Fruit fly (Drosophila melanogaster) whole organism, embryonic: ENCODE measurements around the gene Nepl9.

Experiments
- Aef1 ChIP-seq: fragments of 200-800 bp; sonication (Bioruptor generic); IDR thresholded peaks from 3 replicates; pipeline ENCODE4 v1.3.6; 2022; ENCODE audit warnings: missing biosample characterization, missing genetic modification characterization
- Asciz ChIP-seq: fragments of 200-800 bp; sonication (Bioruptor generic); optimal IDR thresholded peaks from 2 replicates; lab custom pipeline; 2017; ENCODE audit warnings: missing biosample characterization, mild to moderate bottlenecking, missing genetic modification characterization, missing genetic modification reagents
- CG10462 ChIP-seq: fragments of 200-800 bp; sonication (Bioruptor generic); optimal IDR thresholded peaks from 2 replicates; lab custom pipeline; 2016; ENCODE audit warnings: missing biosample characterization, missing genetic modification characterization
- CG12236 ChIP-seq: fragments of 200-800 bp; sonication (Bioruptor generic); optimal IDR thresholded peaks from 2 replicates; lab custom pipeline; 2016; ENCODE audit warnings: missing biosample characterization, missing genetic modification characterization
- CG13287 ChIP-seq: fragments of 200-800 bp; sonication (Bioruptor generic); IDR thresholded peaks from 2 replicates; pipeline ENCODE4 v1.3.6; 2022; ENCODE audit warnings: missing biosample characterization, missing genetic modification characterization; ENCODE audit not compliant: partially characterized antibody
- CG13624 ChIP-seq: fragments of 200-800 bp; sonication (Bioruptor generic); optimal IDR thresholded peaks from 2 replicates; lab custom pipeline; 2016; ENCODE audit warnings: missing biosample characterization, missing genetic modification characterization
- CG2678 ChIP-seq: fragments of 200-800 bp; sonication (Bioruptor generic); optimal IDR thresholded peaks from 3 replicates; lab custom pipeline; 2019; ENCODE audit warnings: missing biosample characterization, mild to moderate bottlenecking, missing genetic modification characterization, moderate library complexity
- CG2889 ChIP-seq: fragments of 200-800 bp; sonication (Bioruptor generic); IDR thresholded peaks from 3 replicates; pipeline ENCODE4 v1.3.6; 2022; ENCODE audit warnings: missing biosample characterization, missing genetic modification characterization
- CG31365 ChIP-seq: fragments of 200-800 bp; sonication (Bioruptor generic); optimal IDR thresholded peaks from 2 replicates; lab custom pipeline; 2018; ENCODE audit warnings: missing biosample characterization, mild to moderate bottlenecking, missing genetic modification characterization
- CG34376 ChIP-seq: fragments of 200-800 bp; sonication (Bioruptor generic); optimal IDR thresholded peaks from 2 replicates; lab custom pipeline; 2018; ENCODE audit warnings: missing biosample characterization, mild to moderate bottlenecking, missing genetic modification characterization
- CG43689 ChIP-seq: fragments of 200-800 bp; sonication (Bioruptor generic); IDR thresholded peaks from 2 replicates; pipeline ENCODE4 v1.3.6; 2022; ENCODE audit warnings: missing biosample characterization, missing genetic modification characterization
- CG4404 ChIP-seq: fragments of 200-800 bp; sonication (Bioruptor generic); IDR thresholded peaks from 2 replicates; pipeline ENCODE4 v1.3.6; 2022; ENCODE audit warnings: missing biosample characterization, missing genetic modification characterization
- CG6654 ChIP-seq: fragments of 200-800 bp; sonication (Bioruptor generic); optimal IDR thresholded peaks from 2 replicates; lab custom pipeline; 2017; ENCODE audit warnings: missing biosample characterization, mild to moderate bottlenecking, missing genetic modification characterization
- CG6854 ChIP-seq: fragments of 200-800 bp; sonication (Bioruptor generic); optimal IDR thresholded peaks from 3 replicates; lab custom pipeline; 2017; ENCODE audit warnings: missing biosample characterization, mild to moderate bottlenecking, missing genetic modification characterization
- CG7745 ChIP-seq: fragments of 200-800 bp; sonication (Bioruptor generic); optimal IDR thresholded peaks from 2 replicates; lab custom pipeline; 2018; ENCODE audit warnings: missing biosample characterization, mild to moderate bottlenecking, missing genetic modification characterization, moderate library complexity
- CG9817 ChIP-seq: fragments of 200-800 bp; sonication (Bioruptor generic); optimal IDR thresholded peaks from 2 replicates; lab custom pipeline; 2018; ENCODE audit warnings: missing biosample characterization, mild to moderate bottlenecking, missing genetic modification characterization, moderate library complexity
- CG9932 ChIP-seq: fragments of 200-800 bp; sonication (Bioruptor generic); IDR thresholded peaks from 2 replicates; pipeline ENCODE4 v1.3.6; 2022; ENCODE audit warnings: missing biosample characterization, missing genetic modification characterization
- CHES-1-like ChIP-seq: fragments of 200-800 bp; sonication (Bioruptor generic); optimal IDR thresholded peaks from 2 replicates; lab custom pipeline; 2016; ENCODE audit warnings: missing biosample characterization, missing genetic modification characterization
- CTCF ChIP-seq: fragments of 200-800 bp; sonication (Bioruptor generic); optimal IDR thresholded peaks from 2 replicates; lab custom pipeline; 2017; ENCODE audit warnings: missing biosample characterization, mild to moderate bottlenecking, missing genetic modification characterization, moderate library complexity
- CoRest ChIP-seq: fragments of 200-800 bp; sonication (Bioruptor generic); optimal IDR thresholded peaks from 3 replicates; lab custom pipeline; 2018; ENCODE audit warnings: missing biosample characterization, mild to moderate bottlenecking, missing genetic modification characterization, moderate library complexity
- Doc3 ChIP-seq: fragments of 200-800 bp; sonication (Bioruptor generic); IDR thresholded peaks from 3 replicates; pipeline ENCODE4 v1.3.6; 2022; ENCODE audit warnings: missing biosample characterization, missing genetic modification characterization; ENCODE audit not compliant: partially characterized antibody
- Elba2 ChIP-seq: fragments of 200-800 bp; sonication (Bioruptor generic); optimal IDR thresholded peaks from 3 replicates; lab custom pipeline; 2016; ENCODE audit warnings: missing biosample characterization, missing genetic modification characterization
- Gsc ChIP-seq: fragments of 200-800 bp; sonication (Bioruptor generic); IDR thresholded peaks from 2 replicates; pipeline ENCODE4 v1.3.6; 2022; ENCODE audit warnings: missing biosample characterization, missing genetic modification characterization
- Hr39 ChIP-seq: fragments of >200 bp; optimal IDR thresholded peaks from 2 replicates; lab custom pipeline; 2017
- Lpt ChIP-seq: fragments of >200 bp; optimal IDR thresholded peaks from 2 replicates; lab custom pipeline; 2018; ENCODE audit warnings: missing biosample characterization, missing genetic modification characterization
- Max ChIP-seq: fragments of 200-800 bp; sonication (Bioruptor generic); optimal IDR thresholded peaks from 2 replicates; lab custom pipeline; 2016; ENCODE audit warnings: missing biosample characterization, mild to moderate bottlenecking, missing genetic modification characterization
- Mes4 ChIP-seq: fragments of 200-800 bp; sonication (Bioruptor generic); optimal IDR thresholded peaks from 2 replicates; lab custom pipeline; 2016; ENCODE audit warnings: missing biosample characterization, missing genetic modification characterization
- NC2α ChIP-seq: fragments of 200-800 bp; sonication (Bioruptor generic); optimal IDR thresholded peaks from 2 replicates; lab custom pipeline; 2016; ENCODE audit warnings: missing biosample characterization, missing genetic modification characterization
- Nf-YB ChIP-seq: fragments of 200-800 bp; sonication (Bioruptor generic); optimal IDR thresholded peaks from 3 replicates; lab custom pipeline; 2019; ENCODE audit warnings: missing biosample characterization, mild to moderate bottlenecking, missing genetic modification characterization, moderate library complexity
- Scr ChIP-seq: fragments of 200-800 bp; sonication (Bioruptor generic); IDR thresholded peaks from 2 replicates; pipeline ENCODE4 v1.3.6; 2022; ENCODE audit warnings: missing biosample characterization, missing genetic modification characterization; ENCODE audit not compliant: partially characterized antibody
- Stat92E ChIP-seq, 3 experiments: fragments of >200 bp in 2 of 3; fragments of 200-800 bp in 1 of 3; sonication (Bioruptor generic) in 1 of 3; optimal IDR thresholded peaks; 2 replicates each; lab custom pipeline; 2017 to 2019; ENCODE audit warnings: missing biosample characterization in 3 of 3, missing genetic modification characterization in 3 of 3, mild to moderate bottlenecking in 1 of 3, moderate library complexity in 1 of 3
- TFAM ChIP-seq: fragments of 200-800 bp; sonication (Bioruptor generic); optimal IDR thresholded peaks from 2 replicates; lab custom pipeline; 2017; ENCODE audit warnings: missing biosample characterization, missing genetic modification characterization, inconsistent platforms
- Usf ChIP-seq: fragments of 200-800 bp; sonication (Bioruptor generic); optimal IDR thresholded peaks from 2 replicates; lab custom pipeline; 2017; ENCODE audit warnings: missing genotype, missing biosample characterization, missing genetic modification characterization
- YL-1 ChIP-seq: fragments of 200-800 bp; sonication (Bioruptor generic); optimal IDR thresholded peaks from 3 replicates; lab custom pipeline; 2017; ENCODE audit warnings: missing biosample characterization, mild to moderate bottlenecking, missing genetic modification characterization
- ac ChIP-seq: fragments of 200-800 bp; sonication (Bioruptor generic); optimal IDR thresholded peaks from 3 replicates; lab custom pipeline; 2017; ENCODE audit warnings: missing biosample characterization, mild to moderate bottlenecking, missing genetic modification characterization
- bowl ChIP-seq: fragments of 200-800 bp; sonication (Bioruptor generic); IDR thresholded peaks from 2 replicates; pipeline ENCODE4 v1.3.6; 2022; ENCODE audit warnings: missing biosample characterization, missing genetic modification characterization
- bsh ChIP-seq, 2 experiments: fragments of 200-800 bp; sonication (Bioruptor generic); optimal IDR thresholded peaks; 2 replicates each; lab custom pipeline; 2017 to 2018; ENCODE audit warnings: mild to moderate bottlenecking in 2 of 2, missing biosample characterization in 2 of 2, missing genetic modification characterization in 2 of 2, moderate library complexity in 1 of 2
- cad ChIP-seq: fragments of >200 bp; optimal IDR thresholded peaks from 2 replicates; lab custom pipeline; 2017; ENCODE audit warnings: missing biosample characterization, missing genetic modification characterization
- gsb-n ChIP-seq: fragments of 200-800 bp; sonication (Bioruptor generic); optimal IDR thresholded peaks from 3 replicates; lab custom pipeline; 2018; ENCODE audit warnings: missing biosample characterization, mild to moderate bottlenecking, missing genetic modification characterization
- kay ChIP-seq: fragments of 200-800 bp; sonication (Bioruptor generic); optimal IDR thresholded peaks from 2 replicates; lab custom pipeline; 2016; ENCODE audit warnings: missing biosample characterization, missing genetic modification characterization
- maf-S ChIP-seq: fragments of 200-800 bp; sonication (Bioruptor generic); optimal IDR thresholded peaks from 2 replicates; lab custom pipeline; 2016; ENCODE audit warnings: missing biosample characterization, missing genetic modification characterization
- nerfin-1 ChIP-seq: fragments of 200-800 bp; sonication (Bioruptor generic); optimal IDR thresholded peaks from 3 replicates; lab custom pipeline; 2019; ENCODE audit warnings: missing biosample characterization, mild to moderate bottlenecking, missing genetic modification characterization, moderate library complexity
- onecut ChIP-seq: fragments of 200-800 bp; sonication (Bioruptor generic); IDR thresholded peaks from 2 replicates; pipeline ENCODE4 v1.3.6; 2022; ENCODE audit warnings: missing biosample characterization, missing genetic modification characterization
- pita ChIP-seq: fragments of 200-800 bp; sonication (Bioruptor generic); optimal IDR thresholded peaks from 2 replicates; lab custom pipeline; 2017; ENCODE audit warnings: missing biosample characterization, mild to moderate bottlenecking, missing genetic modification characterization
- run ChIP-seq: fragments of 200-800 bp; sonication (Bioruptor generic); optimal IDR thresholded peaks from 3 replicates; lab custom pipeline; 2018; ENCODE audit warnings: missing biosample characterization, mild to moderate bottlenecking, missing genetic modification characterization
- shn ChIP-seq: fragments of 200-800 bp; sonication (Bioruptor generic); optimal IDR thresholded peaks from 3 replicates; lab custom pipeline; 2016; ENCODE audit warnings: missing biosample characterization, missing genetic modification characterization
- sima ChIP-seq: fragments of 200-800 bp; sonication (Bioruptor generic); optimal IDR thresholded peaks from 2 replicates; lab custom pipeline; 2016; ENCODE audit warnings: missing biosample characterization, missing genetic modification characterization
- sob ChIP-seq: fragments of 200-800 bp; sonication (Bioruptor generic); IDR thresholded peaks from 2 replicates; pipeline ENCODE4 v1.3.6; 2022; ENCODE audit warnings: missing biosample characterization, missing genetic modification characterization
- ssp ChIP-seq: fragments of 200-800 bp; sonication (Bioruptor generic); IDR thresholded peaks from 2 replicates; pipeline ENCODE4 v1.3.6; 2022; ENCODE audit warnings: missing biosample characterization, missing genetic modification characterization
- wdn ChIP-seq: fragments of 200-800 bp; sonication (Bioruptor generic); IDR thresholded peaks from 2 replicates; pipeline ENCODE4 v1.3.6; 2022; ENCODE audit warnings: missing biosample characterization, missing genetic modification characterization
- wek ChIP-seq: fragments of 200-800 bp; sonication (Bioruptor generic); optimal IDR thresholded peaks from 3 replicates; lab custom pipeline; 2018; ENCODE audit warnings: missing biosample characterization, mild to moderate bottlenecking, missing genetic modification characterization, moderate library complexity
- z ChIP-seq: fragments of 200-800 bp; sonication (Bioruptor generic); IDR thresholded peaks from 3 replicates; pipeline ENCODE4 v1.3.6; 2022; ENCODE audit warnings: missing biosample characterization, missing genetic modification characterization

Nepl9 gene

DNA sequence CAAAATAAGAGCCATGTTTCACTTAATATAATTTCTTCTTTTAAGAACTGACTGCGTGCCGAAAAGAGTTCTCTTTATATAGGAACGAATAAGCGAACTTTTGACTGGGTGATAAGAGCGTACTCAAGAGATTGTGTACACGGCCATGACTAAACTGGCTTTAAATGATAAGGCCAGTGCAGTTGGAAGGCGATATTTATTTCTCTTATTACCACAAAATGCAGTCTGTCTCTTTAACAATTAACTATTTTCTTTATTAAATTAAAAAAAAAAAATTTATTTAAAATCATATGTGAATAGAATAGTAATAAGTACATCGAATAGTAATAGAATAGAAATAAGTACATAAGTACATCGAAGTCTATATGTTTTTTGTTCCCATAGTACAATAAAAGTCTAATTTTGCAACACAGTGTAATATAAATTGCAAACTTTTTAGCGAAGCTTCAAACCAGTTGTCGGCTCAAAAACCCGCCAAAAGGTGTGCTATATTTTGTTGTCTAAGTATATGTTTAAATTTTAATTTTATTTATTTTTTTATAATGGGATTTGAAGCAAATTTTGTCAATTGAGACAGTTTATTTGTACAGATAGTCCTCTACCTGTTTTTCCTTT is 15.4 kb upstream of the Nepl9 start, which contains the start of gene CG31810 (continued):
- TF ChIP-seq YL-1 (GFP tag; lab: Kevin White, UChicago) = no peak
- TF ChIP-seq Aef1 (GFP tag; lab: Robert Waterston, UW) = no peak
- no peak for TF ChIP-seq CG9817 (tag; lab: Kevin White, UChicago)
- no peak for TF ChIP-seq wdn (GFP tag; lab: Robert Waterston, UW)
- TF ChIP-seq maf-S (GFP tag; lab: Kevin White, UChicago) = no peak
- no peak for TF ChIP-seq Elba2 (GFP tag; lab: Kevin White, UChicago)
- no peak for TF ChIP-seq CG13624 (GFP tag; lab: Kevin White, UChicago)
- no peak for TF ChIP-seq CHES-1-like (GFP tag; lab: Kevin White, UChicago)
- no peak for TF ChIP-seq run
- no peak for TF ChIP-seq Stat92E (GFP tag; optimal IDR thresholded peaks at IDR 0.05; lab: Kevin White, UChicago)
- no peak for TF ChIP-seq wek
- no peak for TF ChIP-seq CG6654
- no peak for TF ChIP-seq kay
- TF ChIP-seq gsb-n (tag; lab: Kevin White, UChicago) = no peak
- no peak for TF ChIP-seq NC2α (GFP tag; lab: Kevin White, UChicago)
- no peak for TF ChIP-seq ssp (GFP tag; lab: Robert Waterston, UW)
- no peak for TF ChIP-seq z (GFP tag; lab: Robert Waterston, UW)
- no peak for TF ChIP-seq cad (GFP tag; lab: Kevin White, UChicago)
- no peak for TF ChIP-seq nerfin-1 (tag; lab: Kevin White, UChicago)
- TF ChIP-seq Lpt (GFP tag; lab: Kevin White, UChicago) = no peak
- TF ChIP-seq Usf (GFP tag; lab: Kevin White, UChicago) = no peak
- TF ChIP-seq CG13287 (GFP tag; lab: Robert Waterston, UW) = no peak
- peak; percentile 31 for TF ChIP-seq CTCF
- TF ChIP-seq CG6854 = no peak
- no peak for TF ChIP-seq CoRest (tag; lab: Kevin White, UChicago)
- no peak for TF ChIP-seq CG7745 (tag; lab: Kevin White, UChicago)
- TF ChIP-seq sob (GFP tag; lab: Robert Waterston, UW) = no peak
- no peak for TF ChIP-seq CG43689 (GFP tag; lab: Robert Waterston, UW)
- no peak for TF ChIP-seq Max (GFP tag; lab: Kevin White, UChicago)
- TF ChIP-seq CG9932 (GFP tag; lab: Robert Waterston, UW) = no peak
- TF ChIP-seq Hr39 (lab: Kevin White, UChicago) = no peak
- TF ChIP-seq ac = no peak
- TF ChIP-seq CG12236 = no peak
- TF ChIP-seq CG31365 = no peak
- peak; percentile 30 for TF ChIP-seq CG2678 (tag; lab: Kevin White, UChicago)
- no peak for TF ChIP-seq sima
- no peak for TF ChIP-seq Doc3 (GFP tag; lab: Robert Waterston, UW)
- no peak for TF ChIP-seq shn (GFP tag; lab: Kevin White, UChicago)
- TF ChIP-seq CG4404 (GFP tag; lab: Robert Waterston, UW) = no peak
- TF ChIP-seq Mes4 (GFP tag; lab: Kevin White, UChicago) = no peak
- TF ChIP-seq TFAM = no peak
- no peak for TF ChIP-seq Scr (GFP tag; lab: Robert Waterston, UW)
- no peak for TF ChIP-seq Nf-YB (GFP tag; lab: Kevin White, UChicago)
- no peak for TF ChIP-seq onecut
- no peak for TF ChIP-seq Asciz (GFP tag; lab: Kevin White, UChicago)
- peak; percentile 70; the same call in 2 of the 3 replicates for TF ChIP-seq CG2889 (GFP tag; lab: Robert Waterston, UW)
- TF ChIP-seq Gsc (GFP tag; lab: Robert Waterston, UW) = no peak
- TF ChIP-seq pita = peak; percentile 3
- TF ChIP-seq bsh (GFP tag; optimal IDR thresholded peaks at IDR 0.05; lab: Kevin White, UChicago) = no peak
- TF ChIP-seq CG10462 (GFP tag; lab: Kevin White, UChicago) = no peak
- TF ChIP-seq bowl = no peak
- no peak for TF ChIP-seq CG34376 (GFP tag; lab: Kevin White, UChicago)
